Fruit fly (Drosophila melanogaster) whole organism, embryonic: ENCODE results near the gene Bap60.
A peak's percentile ranks its signal among the peaks of the same experiment; 100 is the strongest.

Experiments used
- CG10462 ChIP-seq: fragments of 200-800 bp; sonication (Bioruptor generic); optimal IDR thresholded peaks from 2 replicates; lab custom pipeline; 2016; ENCODE audit warnings: missing biosample characterization, missing genetic modification characterization
- CG11247 ChIP-seq: fragments of 200-800 bp; sonication (Bioruptor generic); IDR thresholded peaks from 2 replicates; pipeline ENCODE4 v1.3.6; 2022; ENCODE audit warnings: missing biosample characterization, missing genetic modification characterization
- CG11504 ChIP-seq: fragments of 200-800 bp; sonication (Bioruptor generic); optimal IDR thresholded peaks from 3 replicates; lab custom pipeline; 2019; ENCODE audit warnings: missing biosample characterization, mild to moderate bottlenecking, missing genetic modification characterization, moderate library complexity
- CG15073 ChIP-seq: fragments of 200-800 bp; sonication (Bioruptor generic); optimal IDR thresholded peaks from 2 replicates; lab custom pipeline; 2016; ENCODE audit warnings: missing biosample characterization, missing genetic modification characterization
- CG15269 ChIP-seq: fragments of 200-800 bp; sonication (Bioruptor generic); optimal IDR thresholded peaks from 2 replicates; lab custom pipeline; 2018; ENCODE audit warnings: missing biosample characterization, mild to moderate bottlenecking, missing genetic modification characterization, moderate library complexity
- CG17359 ChIP-seq: fragments of 200-800 bp; sonication (Bioruptor generic); optimal IDR thresholded peaks from 3 replicates; lab custom pipeline; 2018; ENCODE audit warnings: missing biosample characterization, mild to moderate bottlenecking, missing genetic modification characterization, moderate library complexity
- CG1792 ChIP-seq: fragments of 200-800 bp; sonication (Bioruptor generic); optimal IDR thresholded peaks from 2 replicates; lab custom pipeline; 2016; ENCODE audit warnings: missing biosample characterization, missing genetic modification characterization
- CG18599 ChIP-seq: fragments of 200-800 bp; sonication (Bioruptor generic); optimal IDR thresholded peaks from 3 replicates; lab custom pipeline; 2017; ENCODE audit warnings: missing biosample characterization, missing genetic modification characterization, mild to moderate bottlenecking, moderate library complexity, missing genetic modification reagents
- CG18764 ChIP-seq: fragments of 200-800 bp; sonication (Bioruptor generic); optimal IDR thresholded peaks from 3 replicates; lab custom pipeline; 2016; ENCODE audit warnings: missing biosample characterization, missing genetic modification characterization
- CG2889 ChIP-seq: fragments of 200-800 bp; sonication (Bioruptor generic); IDR thresholded peaks from 3 replicates; pipeline ENCODE4 v1.3.6; 2022; ENCODE audit warnings: missing biosample characterization, missing genetic modification characterization
- CG3065 ChIP-seq: fragments of 200-800 bp; sonication (Bioruptor generic); optimal IDR thresholded peaks from 2 replicates; lab custom pipeline; 2016; ENCODE audit warnings: missing biosample characterization, missing genetic modification characterization
- CG3163 ChIP-seq: fragments of 200-800 bp; sonication (Bioruptor generic); optimal IDR thresholded peaks from 3 replicates; lab custom pipeline; 2016; ENCODE audit warnings: missing biosample characterization, missing genetic modification characterization
- CG32772 ChIP-seq: fragments of 200-800 bp; sonication (Bioruptor generic); IDR thresholded peaks from 2 replicates; pipeline ENCODE4 v1.3.6; 2022; ENCODE audit warnings: missing biosample characterization, missing genetic modification characterization
- CG3281 ChIP-seq: fragments of 200-800 bp; sonication (Bioruptor generic); optimal IDR thresholded peaks from 3 replicates; lab custom pipeline; 2017; ENCODE audit warnings: missing biosample characterization, mild to moderate bottlenecking, missing genetic modification characterization
- CG34224 ChIP-seq: fragments of 200-800 bp; sonication (Bioruptor generic); IDR thresholded peaks from 3 replicates; pipeline ENCODE4 v1.3.6; 2022; ENCODE audit warnings: missing biosample characterization, missing genetic modification characterization; ENCODE audit not compliant: partially characterized antibody
- CG3838 ChIP-seq: fragments of 200-800 bp; sonication (Bioruptor generic); optimal IDR thresholded peaks from 3 replicates; lab custom pipeline; 2016; ENCODE audit warnings: missing biosample characterization, missing genetic modification characterization
- CG3847 ChIP-seq: fragments of 200-800 bp; sonication (Bioruptor generic); IDR thresholded peaks from 2 replicates; pipeline ENCODE4 v1.3.6; 2022; ENCODE audit warnings: missing biosample characterization, missing genetic modification characterization
- CG5245 ChIP-seq: fragments of 200-800 bp; sonication (Bioruptor generic); optimal IDR thresholded peaks from 3 replicates; lab custom pipeline; 2016; ENCODE audit warnings: missing biosample characterization, missing genetic modification characterization
- CG8765 ChIP-seq: fragments of 200-800 bp; sonication (Bioruptor generic); IDR thresholded peaks from 2 replicates; pipeline ENCODE4 v1.3.6; 2022; ENCODE audit warnings: missing biosample characterization, missing genetic modification characterization
- CG9932 ChIP-seq: fragments of 200-800 bp; sonication (Bioruptor generic); IDR thresholded peaks from 2 replicates; pipeline ENCODE4 v1.3.6; 2022; ENCODE audit warnings: missing biosample characterization, missing genetic modification characterization
- CoRest ChIP-seq: fragments of 200-800 bp; sonication (Bioruptor generic); optimal IDR thresholded peaks from 3 replicates; lab custom pipeline; 2018; ENCODE audit warnings: missing biosample characterization, mild to moderate bottlenecking, missing genetic modification characterization, moderate library complexity
- D19B ChIP-seq: fragments of 200-800 bp; sonication (Bioruptor generic); optimal IDR thresholded peaks from 2 replicates; lab custom pipeline; 2017; ENCODE audit warnings: missing biosample characterization, mild to moderate bottlenecking, missing genetic modification characterization
- Dip2 ChIP-seq: fragments of 200-800 bp; sonication (Bioruptor generic); IDR thresholded peaks from 2 replicates; pipeline ENCODE4 v1.3.6; 2022; ENCODE audit warnings: missing biosample characterization, missing genetic modification characterization
- Drgx ChIP-seq: fragments of 200-800 bp; sonication (Bioruptor generic); IDR thresholded peaks from 2 replicates; pipeline ENCODE4 v1.3.6; 2022; ENCODE audit warnings: missing biosample characterization, missing genetic modification characterization
- HHEX ChIP-seq: fragments of 200-800 bp; sonication (Bioruptor generic); optimal IDR thresholded peaks from 3 replicates; lab custom pipeline; 2017; ENCODE audit warnings: missing biosample characterization, mild to moderate bottlenecking, missing genetic modification characterization, missing genetic modification reagents
- Hey ChIP-seq: fragments of 200-800 bp; sonication (Bioruptor generic); optimal IDR thresholded peaks from 3 replicates; lab custom pipeline; 2018; ENCODE audit warnings: missing biosample characterization, mild to moderate bottlenecking, missing genetic modification characterization
- MESR4 ChIP-seq: fragments of 200-800 bp; sonication (Bioruptor generic); optimal IDR thresholded peaks from 2 replicates; lab custom pipeline; 2018; ENCODE audit warnings: missing biosample characterization, mild to moderate bottlenecking, missing genetic modification characterization, moderate library complexity
- Mrtf ChIP-seq: fragments of 200-800 bp; sonication (Bioruptor generic); IDR thresholded peaks from 3 replicates; pipeline ENCODE4 v1.3.6; 2022; ENCODE audit warnings: missing biosample characterization, missing genetic modification characterization
- Myb ChIP-seq: fragments of 200-800 bp; sonication (Bioruptor generic); optimal IDR thresholded peaks from 2 replicates; lab custom pipeline; 2016; ENCODE audit warnings: missing biosample characterization, missing genetic modification characterization
- Scr ChIP-seq: fragments of 200-800 bp; sonication (Bioruptor generic); IDR thresholded peaks from 2 replicates; pipeline ENCODE4 v1.3.6; 2022; ENCODE audit warnings: missing biosample characterization, missing genetic modification characterization; ENCODE audit not compliant: partially characterized antibody
- Side ChIP-seq: fragments of 200-800 bp; sonication (Bioruptor generic); optimal IDR thresholded peaks from 2 replicates; lab custom pipeline; 2016; ENCODE audit warnings: missing biosample characterization, missing genetic modification characterization
- Vsx1 ChIP-seq: fragments of 200-800 bp; sonication (Bioruptor generic); optimal IDR thresholded peaks from 2 replicates; lab custom pipeline; 2017; ENCODE audit warnings: missing biosample characterization, mild to moderate bottlenecking, missing genetic modification characterization, missing genetic modification reagents
- bcd ChIP-seq: fragments of 200-800 bp; sonication (Bioruptor generic); optimal IDR thresholded peaks from 2 replicates; lab custom pipeline; 2017; ENCODE audit warnings: missing biosample characterization, mild to moderate bottlenecking, missing genetic modification characterization
- cas ChIP-seq: fragments of 200-800 bp; sonication (Bioruptor generic); IDR thresholded peaks from 2 replicates; pipeline ENCODE4 v1.3.6; 2022; ENCODE audit warnings: missing biosample characterization, missing genetic modification characterization
- cwo ChIP-seq: fragments of 200-800 bp; sonication (Bioruptor generic); optimal IDR thresholded peaks from 3 replicates; lab custom pipeline; 2017; ENCODE audit warnings: missing biosample characterization, missing genetic modification characterization, mild to moderate bottlenecking, moderate library complexity, missing genetic modification reagents
- dati ChIP-seq: fragments of 200-800 bp; sonication (Bioruptor generic); IDR thresholded peaks from 2 replicates; pipeline ENCODE4 v1.3.6; 2022; ENCODE audit warnings: missing biosample characterization, missing genetic modification characterization
- dm ChIP-seq: fragments of 200-800 bp; sonication (Bioruptor generic); optimal IDR thresholded peaks from 3 replicates; lab custom pipeline; 2016; ENCODE audit warnings: missing biosample characterization, missing genetic modification characterization
- eyg ChIP-seq: fragments of 200-800 bp; sonication (Bioruptor generic); optimal IDR thresholded peaks from 3 replicates; lab custom pipeline; 2016; ENCODE audit warnings: missing biosample characterization, missing genetic modification characterization
- fd96Cb ChIP-seq: fragments of 200-800 bp; sonication (Bioruptor generic); optimal IDR thresholded peaks from 2 replicates; lab custom pipeline; 2018; ENCODE audit warnings: missing biosample characterization, mild to moderate bottlenecking, missing genetic modification characterization, moderate library complexity
- gsb-n ChIP-seq: fragments of 200-800 bp; sonication (Bioruptor generic); optimal IDR thresholded peaks from 3 replicates; lab custom pipeline; 2018; ENCODE audit warnings: missing biosample characterization, mild to moderate bottlenecking, missing genetic modification characterization
- gt ChIP-seq: fragments of 200-800 bp; sonication (Bioruptor generic); IDR thresholded peaks from 2 replicates; pipeline ENCODE4 v1.3.6; 2022; ENCODE audit warnings: missing biosample characterization, missing genetic modification characterization
- ind ChIP-seq: fragments of 200-800 bp; sonication (Bioruptor generic); optimal IDR thresholded peaks from 3 replicates; lab custom pipeline; 2016; ENCODE audit warnings: missing biosample characterization, missing genetic modification characterization
- klu ChIP-seq: fragments of 200-800 bp; sonication (Bioruptor generic); IDR thresholded peaks from 2 replicates; pipeline ENCODE4 v1.3.6; 2022; ENCODE audit warnings: missing biosample characterization, missing genetic modification characterization
- prd ChIP-seq, 3 experiments: fragments of >200 bp in 2 of 3; fragments of 200-800 bp in 1 of 3; sonication (Bioruptor generic) in 1 of 3; optimal IDR thresholded peaks in 2 of 3; IDR thresholded peaks in 1 of 3; 2 replicates in 2 of 3; 3 replicates in 1 of 3; pipeline versions ENCODE4 v1.3.6 to Lab custom; 2017 to 2022; ENCODE audit warnings: missing biosample characterization in 1 of 3, missing genetic modification characterization in 1 of 3
- sc ChIP-seq, 3 experiments: fragments of >200 bp in 2 of 3; fragments of 200-800 bp in 1 of 3; sonication (Bioruptor generic) in 1 of 3; optimal IDR thresholded peaks; 2 replicates in 2 of 3; 3 replicates in 1 of 3; lab custom pipeline; 2017; ENCODE audit warnings: mild to moderate bottlenecking in 1 of 3, missing biosample characterization in 1 of 3, missing genetic modification characterization in 1 of 3, missing genetic modification reagents in 1 of 3
- sens-2 ChIP-seq: fragments of 200-800 bp; sonication (Bioruptor generic); IDR thresholded peaks from 2 replicates; pipeline ENCODE4 v1.3.6; 2022; ENCODE audit warnings: missing biosample characterization, missing genetic modification characterization
- seq ChIP-seq: fragments of 200-800 bp; sonication (Bioruptor generic); IDR thresholded peaks from 2 replicates; pipeline ENCODE4 v1.3.6; 2022; ENCODE audit warnings: missing biosample characterization, missing genetic modification characterization
- tll ChIP-seq, 2 experiments: fragments of 200-800 bp in 1 of 2; fragments of >200 bp in 1 of 2; sonication (Bioruptor generic) in 1 of 2; optimal IDR thresholded peaks; 2 replicates each; lab custom pipeline; 2017 to 2019; ENCODE audit warnings: missing biosample characterization in 2 of 2, missing genetic modification characterization in 2 of 2, mild to moderate bottlenecking in 1 of 2, moderate library complexity in 1 of 2

The Bap60 gene

DNA sequence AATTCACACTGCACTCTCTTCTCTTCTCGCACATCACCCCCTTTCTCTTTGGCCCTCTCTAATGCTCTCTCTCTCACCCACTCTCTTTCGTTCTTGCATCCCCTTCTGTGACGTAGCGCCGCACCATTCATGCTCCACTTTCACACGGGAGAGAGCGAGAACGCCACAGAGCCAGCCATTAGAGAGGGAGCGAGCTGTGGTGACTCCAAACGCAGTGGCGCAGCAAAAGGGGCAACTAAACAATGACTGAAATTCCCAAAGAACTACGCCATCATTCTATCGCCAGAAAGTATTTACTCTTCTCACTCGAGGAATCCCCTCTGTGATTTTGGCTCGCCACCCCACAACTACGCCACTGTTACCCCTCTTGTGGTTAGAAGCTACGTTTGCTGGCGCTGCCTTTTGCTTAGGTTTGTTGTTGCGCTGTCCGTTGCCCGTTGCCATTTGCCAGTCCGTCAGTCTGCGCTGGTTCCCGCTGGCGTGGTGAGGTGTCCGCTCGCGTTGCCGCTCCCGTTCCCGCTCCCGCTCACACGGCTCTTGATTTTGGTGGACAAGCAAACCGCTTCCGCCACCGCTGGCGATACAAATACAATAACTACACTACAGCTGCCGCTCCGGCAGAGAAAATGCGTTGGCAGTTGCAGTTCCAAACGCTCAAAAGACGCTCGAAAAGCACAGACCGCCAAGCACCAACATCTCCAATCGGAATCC, 28.1 kb downstream of the Bap60 start (continued):
- TF ChIP-seq tll (GFP tag; optimal IDR thresholded peaks at IDR 0.05; lab: Kevin White, UChicago) (peak in 1 of 2 experiments; percentile 38), Scr (GFP tag; lab: Robert Waterston, UW) (peak; percentile 21; the same call in 1 of the 2 replicates), CG3281 (GFP tag; lab: Kevin White, UChicago) (peak; percentile 98), fd96Cb (tag; lab: Kevin White, UChicago) (peak; percentile 97), CG9932 (GFP tag; lab: Robert Waterston, UW) (peak; percentile 100), CG3847 (GFP tag; lab: Robert Waterston, UW) (peak; percentile 99), Drgx (GFP tag; lab: Robert Waterston, UW) (peak; percentile 100), CG15269 (peak; percentile 99), CG17359 (tag; lab: Kevin White, UChicago) (peak; percentile 99), Hey (tag; lab: Kevin White, UChicago) (peak; percentile 98), sens-2 (GFP tag; lab: Robert Waterston, UW) (peak; percentile 98), gt (GFP tag; lab: Robert Waterston, UW) (peak; percentile 97), CG15073 (peak; percentile 87), CG8765 (peak; percentile 99), cwo (GFP tag; lab: Kevin White, UChicago) (peak; percentile 98), CG32772 (peak; percentile 99), CG3065 (GFP tag; lab: Kevin White, UChicago) (peak; percentile 98), CG18764 (GFP tag; lab: Kevin White, UChicago) (peak; percentile 97), CoRest (tag; lab: Kevin White, UChicago) (peak; percentile 98), CG5245 (GFP tag; lab: Kevin White, UChicago) (peak; percentile 99), prd (optimal IDR thresholded peaks at IDR 0.05; lab: Kevin White, UChicago) (no peak), prd (GFP tag; IDR thresholded peaks at IDR 0.05; lab: Robert Waterston, UW) (peak; percentile 99), bcd (GFP tag; lab: Kevin White, UChicago) (peak; percentile 99), eyg (GFP tag; lab: Kevin White, UChicago) (peak; percentile 98), CG10462 (GFP tag; lab: Kevin White, UChicago) (peak; percentile 98), Dip2 (GFP tag; lab: Robert Waterston, UW) (peak; percentile 67), MESR4 (peak; percentile 84), dm (GFP tag; lab: Kevin White, UChicago) (peak; percentile 98), ind (GFP tag; lab: Kevin White, UChicago) (peak; percentile 100), Myb (GFP tag; lab: Kevin White, UChicago) (peak; percentile 95), dati (GFP tag; lab: Robert Waterston, UW) (peak; percentile 98), CG1792 (GFP tag; lab: Kevin White, UChicago) (peak; percentile 99), sc (optimal IDR thresholded peaks at IDR 0.05; lab: Kevin White, UChicago) (no peak), sc (GFP tag; optimal IDR thresholded peaks at IDR 0.05; lab: Kevin White, UChicago) (peak; percentile 94), cas (GFP tag; lab: Robert Waterston, UW) (peak; percentile 98), CG3838 (GFP tag; lab: Kevin White, UChicago) (peak; percentile 97), CG2889 (GFP tag; lab: Robert Waterston, UW) (peak; percentile 99), HHEX (peak; percentile 99), klu (peak; percentile 98), gsb-n (tag; lab: Kevin White, UChicago) (peak; percentile 95), CG3163 (GFP tag; lab: Kevin White, UChicago) (peak; percentile 97), CG11504 (tag; lab: Kevin White, UChicago) (peak; percentile 97), Vsx1 (GFP tag; lab: Kevin White, UChicago) (peak; percentile 94), Mrtf (GFP tag; lab: Robert Waterston, UW) (peak; percentile 99), D19B (GFP tag; lab: Kevin White, UChicago) (peak; percentile 96), CG18599 (GFP tag; lab: Kevin White, UChicago) (peak; percentile 100), seq (peak; percentile 99), Side (peak; percentile 99), CG34224 (GFP tag; lab: Robert Waterston, UW) (peak; percentile 49; the same call in 1 of the 3 replicates), CG11247 (GFP tag; lab: Robert Waterston, UW) (peak; percentile 99)
